Worm (Caenorhabditis elegans) whole organism, L4 larva: Measurements from ENCODE around the gene nlp-80.

ENCODE experiments used
- F10B5.3 ChIP-seq: sonication (generic microtip); optimal IDR thresholded peaks from 2 replicates; lab custom pipeline; 2016; ENCODE audit warnings: mild to moderate bottlenecking, missing genetic modification characterization, missing compliant biosample characterization
- daf-19 ChIP-seq: fragments of 200-800 bp; sonication (Bioruptor generic); conservative IDR thresholded peaks from 2 replicates; pipeline ENCODE4 v1.3.6; 2022; ENCODE audit warnings: missing genetic modification characterization, missing compliant biosample characterization
- hif-1 ChIP-seq, 2 experiments: sonication (generic microtip); optimal IDR thresholded peaks; 2 replicates each; lab custom pipeline; 2016 to 2017; ENCODE audit warnings: missing compliant biosample characterization in 2 of 2, missing genetic modification characterization in 2 of 2, missing genetic modification reagents in 2 of 2, missing genotype in 2 of 2, mild to moderate bottlenecking in 1 of 2
- nhr-77 ChIP-seq: fragments of 150-350 bp; optimal IDR thresholded peaks from 2 replicates; lab custom pipeline; 2014; ENCODE audit warnings: missing biosample characterization, missing genetic modification characterization

- no peak for TF ChIP-seq hif-1 (tag; optimal IDR thresholded peaks at IDR 0.05; lab: Kevin White, UChicago)
- TF ChIP-seq daf-19 (GFP tag; lab: Robert Waterston, UW) = no peak
- TF ChIP-seq nhr-77 = no peak
- no peak for TF ChIP-seq F10B5.3 (tag; lab: Kevin White, UChicago)
Observed at ce11 chrV:11113607-11114006, 48.2 kb upstream of the nlp-80 start, which contains the start of gene math-33.
